Worm (Caenorhabditis elegans) whole organism, midembryonic: Measurements from ENCODE around the gene acr-23.

ENCODE experiments used
- cog-1 ChIP-seq: sonication (generic microtip); optimal IDR thresholded peaks from 2 replicates; lab custom pipeline; 2016; ENCODE audit warnings: missing genetic modification characterization, missing compliant biosample characterization
- flt-1 ChIP-seq: fragments of 200-800 bp; sonication (Bioruptor generic); IDR thresholded peaks from 2 replicates; pipeline ENCODE4 v1.3.6; 2022; ENCODE audit warnings: missing genetic modification characterization, missing compliant biosample characterization
- tab-1 ChIP-seq: fragments of 200-800 bp; sonication (Bioruptor generic); IDR thresholded peaks from 2 replicates; pipeline ENCODE4 v1.3.6; 2022; ENCODE audit warnings: missing genetic modification characterization, missing compliant biosample characterization
- ztf-29 ChIP-seq: fragments of 200-800 bp; sonication (Bioruptor generic); IDR thresholded peaks from 2 replicates; pipeline ENCODE4 v1.3.6; 2022; ENCODE audit warnings: missing genetic modification reagents, missing genetic modification characterization, missing compliant biosample characterization

DNA sequence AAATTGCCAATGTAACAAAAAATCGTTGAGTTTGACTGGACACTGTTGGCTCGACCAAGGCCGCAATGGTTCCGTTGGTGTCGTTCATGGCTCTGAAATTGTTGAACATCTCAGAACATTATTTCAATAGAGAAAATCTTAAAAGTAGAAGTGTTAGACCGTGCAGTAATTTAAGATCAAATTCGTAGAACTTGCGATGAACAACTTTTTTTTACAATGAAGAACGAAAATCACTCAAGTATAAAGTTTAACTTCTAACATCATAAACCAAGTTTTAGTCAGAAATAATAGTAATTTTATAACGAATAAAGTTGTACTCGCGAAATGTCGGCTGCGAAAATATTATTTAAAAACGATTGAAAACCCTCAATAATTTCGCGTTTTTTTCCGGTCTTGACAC lies 22.3 kb downstream of the acr-23 start, which contains the start of gene srx-41:
- TF ChIP-seq cog-1 (tag; lab: Kevin White, UChicago), result no peak
- no peak for TF ChIP-seq tab-1 (GFP tag; lab: Robert Waterston, UW)
- TF ChIP-seq ztf-29, result no peak
- TF ChIP-seq flt-1, result no peak
